Fruit fly (Drosophila melanogaster) S2 (cell line): Measurements from ENCODE around the gene fit.

ENCODE experiments used
- CG8478 ChIP-seq: fragments of >200 bp; optimal IDR thresholded peaks from 2 replicates; lab custom pipeline; 2018
- CTCF ChIP-seq, 2 experiments: fragments of >200 bp; optimal IDR thresholded peaks; 2 replicates each; lab custom pipeline; 2018

- TF ChIP-seq CG8478 (lab: Kevin White, UChicago) (no peak), CTCF (optimal IDR thresholded peaks at IDR 0.05; lab: Kevin White, UChicago) (no peak)
These were observed 47.1 kb upstream of the fit start for dm6 chr3R:21931346-21931745.
